Worm (Caenorhabditis elegans): Measurements from ENCODE around the gene C35D10.3.

DNA sequence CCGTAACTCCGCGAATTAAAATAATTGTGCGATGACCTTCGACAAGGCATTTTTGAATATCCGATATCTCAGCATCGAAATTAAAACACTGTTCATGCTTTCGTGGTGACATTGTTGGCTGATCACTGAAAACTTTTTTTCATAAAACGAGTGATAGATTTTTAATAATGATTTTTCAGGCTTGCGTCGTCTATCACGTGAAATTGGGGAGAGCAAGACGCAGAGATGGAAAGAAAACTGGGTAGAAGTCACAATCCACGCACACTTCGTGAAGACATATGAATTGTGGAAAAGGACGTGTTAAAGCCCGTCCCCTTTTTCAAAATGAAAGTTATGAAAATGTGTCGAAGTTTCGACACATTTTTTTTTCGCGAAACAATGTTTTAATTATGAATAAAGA is 19.0 kb upstream of the C35D10.3 start, which contains the start of gene nonu-1:
- TF ChIP-seq unc-130 (GFP tag; optimal IDR thresholded peaks at IDR 0.05) = no peak
- no peak for TF ChIP-seq R02D3.7 (tag; optimal IDR thresholded peaks at IDR 0.05)
- TF ChIP-seq mep-1 (tag; optimal IDR thresholded peaks at IDR 0.05) = no peak
- TF ChIP-seq mxl-3 (GFP tag; optimal IDR thresholded peaks at IDR 0.05) = no peak
- no peak for TF ChIP-seq ztf-11 (tag; optimal IDR thresholded peaks at IDR 0.05)
- TF ChIP-seq ama-1 (optimal IDR thresholded peaks at IDR 0.05) = no peak
- no peak for TF ChIP-seq daf-16 (GFP tag; optimal IDR thresholded peaks at IDR 0.05)
- no peak for TF ChIP-seq daf-16 (tag; optimal IDR thresholded peaks at IDR 0.05)
- TF ChIP-seq pqm-1 (tag; optimal IDR thresholded peaks at IDR 0.05) = no peak
- TF ChIP-seq lin-38 (GFP tag; IDR thresholded peaks at IDR 0.05) = no peak
- no peak for TF ChIP-seq egl-27 (tag; optimal IDR thresholded peaks at IDR 0.05)
- TF ChIP-seq hif-1 (tag; optimal IDR thresholded peaks at IDR 0.05) = no peak
